Worm (Caenorhabditis elegans): ENCODE data around the gene T26G10.4.
"Not testable (repeated sequence)": the region's sequence is repeated elsewhere in the genome, so short reads cannot be mapped to it uniquely, and the experiment has no call there.

Gene T26G10.4

DNA sequence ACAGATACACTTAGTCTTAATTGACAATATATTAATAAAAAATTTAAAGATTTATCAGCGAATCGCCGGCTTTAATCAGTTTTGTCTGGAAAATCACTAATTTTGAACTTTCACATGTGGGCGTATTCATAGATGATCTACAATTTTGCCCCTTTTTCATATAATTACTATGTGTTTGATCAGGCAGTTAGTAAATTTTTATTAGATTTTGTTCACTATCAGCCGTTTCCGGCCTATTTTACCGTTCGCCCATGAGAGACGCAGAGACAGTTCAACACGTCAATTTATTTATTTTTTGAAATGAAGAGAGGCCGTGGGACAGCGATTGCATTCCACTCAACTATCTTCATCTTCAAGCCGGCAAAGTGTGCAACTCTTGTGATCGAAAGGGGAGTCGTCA, at the start of gene T26G10.4:
TSS of gene T26G10.4 (plus strand) at position 301 of the 400 bp plus-strand sequence.
- TF ChIP-seq spr-3 (GFP tag; optimal IDR thresholded peaks at IDR 0.05); hmg-1.1 (GFP tag; IDR thresholded peaks at IDR 0.05); skn-1 (tag; optimal IDR thresholded peaks at IDR 0.05): not testable (repeated sequence)

DNA sequence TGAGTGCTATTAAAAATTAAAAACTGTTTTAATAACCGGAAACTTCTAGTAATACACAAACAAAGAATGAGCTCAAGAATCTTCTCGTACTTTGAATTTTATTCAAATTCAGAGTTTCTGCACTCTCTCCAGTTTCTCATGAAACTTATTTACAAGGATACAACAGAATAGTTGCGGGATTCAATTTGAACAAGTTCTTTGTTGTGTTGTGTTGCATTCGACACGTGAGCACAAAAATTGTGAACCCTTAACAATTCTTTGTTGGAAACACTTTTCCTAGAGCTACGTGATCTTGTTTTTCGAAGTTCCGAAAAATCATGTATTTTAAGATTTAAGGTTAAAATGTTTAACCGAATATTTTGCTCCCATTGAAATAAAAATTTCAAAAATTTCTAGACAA, 46.6 kb upstream of the T26G10.4 start:
- TF ChIP-seq fkh-10 (GFP tag; optimal IDR thresholded peaks at IDR 0.05) (peak; percentile 50), hif-1 (tag; optimal IDR thresholded peaks at IDR 0.05) (no peak)

DNA sequence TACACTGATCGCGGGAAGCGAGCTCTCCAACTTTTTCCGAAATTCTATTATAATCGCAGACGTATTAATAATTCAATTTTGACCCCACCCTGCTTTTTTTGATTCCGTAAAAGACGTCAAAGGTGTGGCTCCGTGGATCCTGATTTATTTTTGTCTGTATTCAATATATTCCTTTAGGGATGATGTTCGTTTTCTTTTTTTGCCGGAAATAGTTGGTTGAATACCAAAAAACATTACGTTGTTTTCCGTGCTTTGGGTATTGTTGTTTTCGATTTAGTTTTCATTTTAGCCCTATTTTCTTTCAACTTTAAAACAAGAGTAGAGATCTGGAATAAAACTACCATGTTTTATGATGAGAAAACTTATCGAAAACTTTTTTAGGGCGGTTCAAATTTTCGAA, 43.6 kb upstream of the T26G10.4 start:
- TF ChIP-seq dmd-9 (GFP tag; IDR thresholded peaks at IDR 0.05) (no peak), unc-62 (GFP tag; optimal IDR thresholded peaks at IDR 0.05 in 1 of 2) (peak in 1 of 2 experiments; percentile 93), unc-62 (tag; optimal IDR thresholded peaks at IDR 0.05) (no peak)

DNA sequence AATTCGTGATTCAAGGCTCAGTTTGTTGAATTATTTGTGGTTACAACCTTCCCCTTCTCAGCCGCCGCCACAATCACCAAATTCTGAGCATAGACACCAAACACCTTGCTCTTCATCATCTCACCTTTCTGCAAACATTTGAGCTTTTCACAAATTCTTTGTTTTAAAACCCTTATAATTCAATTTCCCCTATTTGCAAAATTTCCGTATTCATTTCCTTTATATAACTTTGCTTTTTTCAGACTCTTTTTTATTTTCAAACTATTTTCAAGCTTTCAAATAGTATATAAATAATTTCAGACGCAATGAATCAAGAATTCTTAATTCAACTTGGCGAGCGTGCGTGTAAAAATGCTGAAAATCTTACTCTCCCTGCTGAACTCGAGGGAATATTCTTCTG, 36.8 kb upstream of the T26G10.4 start, which contains the start of gene tkr-1:
TSS of gene tkr-1 (plus strand) at position 301 of the 400 bp plus-strand sequence.
- no peak for TF ChIP-seq R02D3.7 (tag; optimal IDR thresholded peaks at IDR 0.05)
- no peak for TF ChIP-seq ama-1 (optimal IDR thresholded peaks at IDR 0.05)
- no peak for TF ChIP-seq ztf-11 (tag; optimal IDR thresholded peaks at IDR 0.05)
- no peak for TF ChIP-seq arid-1 (GFP tag; conservative IDR thresholded peaks at IDR 0.05)
- no peak for TF ChIP-seq mdl-1 (tag; optimal IDR thresholded peaks at IDR 0.05)
- TF ChIP-seq tra-1 (GFP tag; IDR thresholded peaks at IDR 0.05): no peak
- TF ChIP-seq unc-62 (GFP tag; optimal IDR thresholded peaks at IDR 0.05 in 1 of 2): peak in 1 of 2 experiments; percentile 17
- TF ChIP-seq unc-62 (tag; optimal IDR thresholded peaks at IDR 0.05): no peak

DNA sequence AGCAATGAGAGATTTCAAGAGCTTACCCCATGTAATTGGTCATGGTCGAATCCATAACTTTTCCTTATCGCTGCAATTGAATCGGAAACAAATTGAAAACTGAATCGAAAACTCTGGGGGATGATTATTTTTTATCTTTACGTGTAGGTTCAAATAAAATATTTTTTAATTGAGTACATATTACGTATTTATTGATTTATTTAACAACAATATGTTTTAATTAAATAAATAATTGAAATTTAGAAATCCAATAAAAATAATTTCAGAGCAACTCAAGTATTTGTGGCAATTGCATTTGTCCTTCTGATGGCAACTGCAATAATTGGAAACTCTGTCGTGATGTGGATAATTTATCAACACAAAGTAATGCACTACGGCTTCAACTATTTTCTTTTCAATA, 34.8 kb upstream of the T26G10.4 start, which contains the start of gene C38C10.3:
TSS of gene C38C10.3 (minus strand) at position 101 of the 400 bp plus-strand sequence.
- TF ChIP-seq daf-16 (GFP tag; optimal IDR thresholded peaks at IDR 0.05) (no peak), daf-16 (tag; optimal IDR thresholded peaks at IDR 0.05) (no peak), mep-1 (tag; optimal IDR thresholded peaks at IDR 0.05) (no peak), Y5F2A.4 (GFP tag; optimal IDR thresholded peaks at IDR 0.05) (no peak), nhr-25 (tag; optimal IDR thresholded peaks at IDR 0.05; ENCODE audit: borderline replicate concordance, insufficient read depth) (no peak), ces-1 (GFP tag; optimal IDR thresholded peaks at IDR 0.05) (no peak), aly-2 (tag; optimal IDR thresholded peaks at IDR 0.05) (no peak), zip-11 (GFP tag; IDR thresholded peaks at IDR 0.05) (no peak), jun-1 (tag; optimal IDR thresholded peaks at IDR 0.05) (no peak), daf-19 (GFP tag; conservative IDR thresholded peaks at IDR 0.05) (no peak), zfp-3 (GFP tag; conservative IDR thresholded peaks at IDR 0.05) (no peak), nhr-42 (GFP tag; IDR thresholded peaks at IDR 0.05) (no peak), Y75B8A.6 (GFP tag; IDR thresholded peaks at IDR 0.05) (no peak)

DNA sequence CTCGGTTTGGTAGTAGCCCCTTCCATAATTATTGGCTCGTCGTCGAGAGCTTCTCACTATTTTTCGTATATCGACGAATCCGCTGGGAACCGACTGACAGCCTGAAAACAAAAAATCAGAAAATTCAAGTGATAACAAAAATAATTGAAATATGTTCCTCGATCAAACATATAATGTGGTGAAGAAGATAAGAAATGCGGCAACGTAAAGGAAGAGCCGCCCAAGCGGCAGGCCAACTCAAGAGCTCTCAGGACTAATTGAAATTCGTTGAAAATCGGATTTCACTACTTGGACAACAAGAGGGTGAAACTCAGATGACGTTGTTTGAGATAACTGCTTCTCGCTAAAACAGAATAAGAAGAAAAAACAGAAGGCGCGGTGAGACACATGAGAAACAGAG, 30.3 kb upstream of the T26G10.4 start, which contains the start of gene slc-17.2:
TSS of gene slc-17.2 (minus strand) at position 101 of the 400 bp plus-strand sequence.
- TF ChIP-seq unc-130 (GFP tag; optimal IDR thresholded peaks at IDR 0.05) (no peak), madf-5 (GFP tag; IDR thresholded peaks at IDR 0.05) (no peak), gei-8 (GFP tag; optimal IDR thresholded peaks at IDR 0.05) (no peak), mdt-29 (GFP tag; IDR thresholded peaks at IDR 0.05) (no peak), ceh-32 (tag; optimal IDR thresholded peaks at IDR 0.05; ENCODE audit: poor library complexity) (no peak), ceh-28 (tag; optimal IDR thresholded peaks at IDR 0.05) (no peak), zfp-3 (GFP tag; conservative IDR thresholded peaks at IDR 0.05) (no peak)

Measured in whole organism, L4 larva.